Fruit fly (Drosophila melanogaster) whole organism, embryonic: ENCODE results near the gene CG1273.

Experiments used
- CG11504 ChIP-seq: fragments of 200-800 bp; sonication (Bioruptor generic); optimal IDR thresholded peaks from 3 replicates; lab custom pipeline; 2019; ENCODE audit warnings: missing biosample characterization, mild to moderate bottlenecking, missing genetic modification characterization, moderate library complexity
- CG12104 ChIP-seq: fragments of 200-800 bp; sonication (Bioruptor generic); optimal IDR thresholded peaks from 3 replicates; lab custom pipeline; 2016; ENCODE audit warnings: missing biosample characterization, missing genetic modification characterization
- CG1233 ChIP-seq: fragments of 200-800 bp; sonication (Bioruptor generic); optimal IDR thresholded peaks from 4 replicates; lab custom pipeline; 2018; ENCODE audit warnings: missing biosample characterization, mild to moderate bottlenecking, missing genetic modification characterization
- CG12659 ChIP-seq: fragments of 200-800 bp; sonication (Bioruptor generic); optimal IDR thresholded peaks from 3 replicates; lab custom pipeline; 2017; ENCODE audit warnings: mild to moderate bottlenecking, missing biosample characterization, missing genetic modification reagents, missing genetic modification characterization
- CG15269 ChIP-seq: fragments of 200-800 bp; sonication (Bioruptor generic); optimal IDR thresholded peaks from 2 replicates; lab custom pipeline; 2018; ENCODE audit warnings: missing biosample characterization, mild to moderate bottlenecking, missing genetic modification characterization, moderate library complexity
- CG1603 ChIP-seq: fragments of 200-800 bp; sonication (Bioruptor generic); optimal IDR thresholded peaks from 2 replicates; lab custom pipeline; 2019; ENCODE audit warnings: missing biosample characterization, mild to moderate bottlenecking, missing genetic modification characterization, moderate library complexity
- CG17829 ChIP-seq: fragments of 200-800 bp; optimal IDR thresholded peaks from 2 replicates; lab custom pipeline; 2019; ENCODE audit warnings: missing biosample characterization, mild to moderate bottlenecking, missing genetic modification characterization, moderate library complexity
- CG18764 ChIP-seq: fragments of 200-800 bp; sonication (Bioruptor generic); optimal IDR thresholded peaks from 3 replicates; lab custom pipeline; 2016; ENCODE audit warnings: missing biosample characterization, missing genetic modification characterization
- CG2120 ChIP-seq: fragments of 200-800 bp; sonication (Bioruptor generic); optimal IDR thresholded peaks from 3 replicates; lab custom pipeline; 2016; ENCODE audit warnings: missing biosample characterization, missing genetic modification characterization
- CG2129 ChIP-seq: fragments of 200-800 bp; sonication (Bioruptor generic); IDR thresholded peaks from 2 replicates; pipeline ENCODE4 v1.3.6; 2022; ENCODE audit warnings: missing biosample characterization, missing genetic modification characterization; ENCODE audit not compliant: partially characterized antibody
- CG2712 ChIP-seq: fragments of 200-800 bp; optimal IDR thresholded peaks from 3 replicates; lab custom pipeline; 2019; ENCODE audit warnings: missing biosample characterization, mild to moderate bottlenecking, missing genetic modification characterization, moderate library complexity
- CG34376 ChIP-seq: fragments of 200-800 bp; sonication (Bioruptor generic); optimal IDR thresholded peaks from 2 replicates; lab custom pipeline; 2018; ENCODE audit warnings: missing biosample characterization, mild to moderate bottlenecking, missing genetic modification characterization
- CG43689 ChIP-seq: fragments of 200-800 bp; sonication (Bioruptor generic); IDR thresholded peaks from 2 replicates; pipeline ENCODE4 v1.3.6; 2022; ENCODE audit warnings: missing biosample characterization, missing genetic modification characterization
- CG6683 ChIP-seq: fragments of 200-800 bp; sonication (Bioruptor generic); optimal IDR thresholded peaks from 2 replicates; lab custom pipeline; 2017; ENCODE audit warnings: missing biosample characterization, mild to moderate bottlenecking, missing genetic modification characterization, missing genetic modification reagents
- CG8359 ChIP-seq: fragments of 200-800 bp; sonication (Bioruptor generic); optimal IDR thresholded peaks from 2 replicates; lab custom pipeline; 2017; ENCODE audit warnings: missing biosample characterization, mild to moderate bottlenecking, missing genetic modification characterization, borderline replicate concordance
- CG9797 ChIP-seq: fragments of 200-800 bp; sonication (Bioruptor generic); optimal IDR thresholded peaks from 3 replicates; lab custom pipeline; 2018; ENCODE audit warnings: missing biosample characterization, mild to moderate bottlenecking, missing genetic modification characterization
- Chrac-16 ChIP-seq: fragments of 200-800 bp; sonication (Bioruptor generic); optimal IDR thresholded peaks from 3 replicates; lab custom pipeline; 2016; ENCODE audit warnings: missing biosample characterization, missing genetic modification characterization
- CkIIα-i1 ChIP-seq: fragments of 200-800 bp; sonication (Bioruptor generic); IDR thresholded peaks from 2 replicates; pipeline ENCODE4 v1.3.6; 2022; ENCODE audit warnings: missing biosample characterization, missing genetic modification characterization
- CoRest ChIP-seq: fragments of 200-800 bp; sonication (Bioruptor generic); optimal IDR thresholded peaks from 3 replicates; lab custom pipeline; 2018; ENCODE audit warnings: missing biosample characterization, mild to moderate bottlenecking, missing genetic modification characterization, moderate library complexity
- Dek ChIP-seq: fragments of 200-800 bp; sonication (Bioruptor generic); optimal IDR thresholded peaks from 3 replicates; lab custom pipeline; 2019; ENCODE audit warnings: missing biosample characterization, mild to moderate bottlenecking, missing genetic modification characterization, moderate library complexity
- Dip3 ChIP-seq: fragments of 200-800 bp; sonication (Bioruptor generic); optimal IDR thresholded peaks from 3 replicates; lab custom pipeline; 2016; ENCODE audit warnings: missing biosample characterization, missing genetic modification characterization
- Dref ChIP-seq: fragments of 200-800 bp; sonication (Bioruptor generic); IDR thresholded peaks from 2 replicates; pipeline ENCODE4 v1.3.6; 2022; ENCODE audit warnings: missing biosample characterization, missing genetic modification characterization
- Fer3 ChIP-seq: fragments of 200-800 bp; sonication (Bioruptor generic); optimal IDR thresholded peaks from 2 replicates; lab custom pipeline; 2018; ENCODE audit warnings: missing biosample characterization, mild to moderate bottlenecking, missing genetic modification characterization, moderate library complexity
- Med ChIP-seq: fragments of 200-800 bp; sonication (Bioruptor generic); peaks from one replicate; lab custom pipeline; 2016; ENCODE audit warnings: missing biosample characterization, missing genetic modification characterization, mild to moderate bottlenecking, inconsistent platforms, moderate library complexity
- Opbp ChIP-seq: fragments of 200-800 bp; sonication (Bioruptor generic); IDR thresholded peaks from 3 replicates; pipeline ENCODE4 v1.3.6; 2022; ENCODE audit warnings: missing biosample characterization, missing genetic modification characterization; ENCODE audit not compliant: partially characterized antibody
- Pdp1 ChIP-seq, 2 experiments: fragments of 200-800 bp; sonication (Bioruptor generic); optimal IDR thresholded peaks; 3 replicates each; lab custom pipeline; 2016; ENCODE audit warnings: missing biosample characterization in 2 of 2, missing genetic modification characterization in 2 of 2, mild to moderate bottlenecking in 1 of 2, moderate library complexity in 1 of 2
- Ravus ChIP-seq: fragments of 200-800 bp; sonication (Bioruptor generic); IDR thresholded peaks from 2 replicates; pipeline ENCODE4 v1.3.6; 2022; ENCODE audit warnings: missing biosample characterization, missing genetic modification characterization
- Scr ChIP-seq: fragments of 200-800 bp; sonication (Bioruptor generic); IDR thresholded peaks from 2 replicates; pipeline ENCODE4 v1.3.6; 2022; ENCODE audit warnings: missing biosample characterization, missing genetic modification characterization; ENCODE audit not compliant: partially characterized antibody
- Spps ChIP-seq: fragments of 200-800 bp; sonication (Bioruptor generic); optimal IDR thresholded peaks from 2 replicates; lab custom pipeline; 2018; ENCODE audit warnings: missing biosample characterization, mild to moderate bottlenecking, missing genetic modification characterization
- Trl ChIP-seq, 3 experiments: fragments of >200 bp in 2 of 3; fragments of 200-800 bp in 1 of 3; sonication (Bioruptor generic) in 1 of 3; optimal IDR thresholded peaks; 2 replicates in 1 of 3; 3 replicates in 2 of 3; lab custom pipeline; 2016 to 2017; ENCODE audit warnings: missing biosample characterization in 1 of 3, missing genetic modification characterization in 1 of 3
- Xrp1 ChIP-seq: fragments of 200-800 bp; sonication (Bioruptor generic); IDR thresholded peaks from 2 replicates; pipeline ENCODE4 v1.3.6; 2022; ENCODE audit warnings: missing biosample characterization, missing genetic modification characterization
- aop ChIP-seq: fragments of 200-800 bp; sonication (Bioruptor generic); IDR thresholded peaks from 2 replicates; pipeline ENCODE4 v1.3.6; 2022; ENCODE audit warnings: missing biosample characterization, missing genetic modification characterization
- btn ChIP-seq: fragments of 200-800 bp; sonication (Bioruptor generic); optimal IDR thresholded peaks from 2 replicates; lab custom pipeline; 2016; ENCODE audit warnings: missing biosample characterization, missing genetic modification characterization
- chif ChIP-seq, 2 experiments: fragments of 200-800 bp; sonication (Bioruptor generic); optimal IDR thresholded peaks; 3 replicates each; lab custom pipeline; 2016; ENCODE audit warnings: missing biosample characterization in 2 of 2, missing genetic modification characterization in 2 of 2
- cwo ChIP-seq: fragments of 200-800 bp; sonication (Bioruptor generic); optimal IDR thresholded peaks from 3 replicates; lab custom pipeline; 2017; ENCODE audit warnings: missing biosample characterization, missing genetic modification characterization, mild to moderate bottlenecking, moderate library complexity, missing genetic modification reagents
- fu2 ChIP-seq: fragments of 200-800 bp; sonication (Bioruptor generic); optimal IDR thresholded peaks from 2 replicates; lab custom pipeline; 2016; ENCODE audit warnings: missing biosample characterization, missing genetic modification characterization
- hkb ChIP-seq, 2 experiments: fragments of 200-800 bp in 1 of 2; fragments of >200 bp in 1 of 2; sonication (Bioruptor generic) in 1 of 2; IDR thresholded peaks in 1 of 2; optimal IDR thresholded peaks in 1 of 2; 2 replicates each; pipeline versions ENCODE4 v1.3.6 to Lab custom; 2017 to 2022; ENCODE audit warnings: missing biosample characterization in 1 of 2, missing genetic modification characterization in 1 of 2
- jumu ChIP-seq: fragments of 200-800 bp; sonication (Bioruptor generic); optimal IDR thresholded peaks from 3 replicates; lab custom pipeline; 2016; ENCODE audit warnings: missing biosample characterization, missing genetic modification characterization
- lmd ChIP-seq: fragments of 200-800 bp; sonication (Bioruptor generic); IDR thresholded peaks from 2 replicates; pipeline ENCODE4 v1.3.6; 2022; ENCODE audit warnings: missing biosample characterization, missing genetic modification characterization
- lov ChIP-seq, 2 experiments: fragments of 200-800 bp in 1 of 2; fragments of >200 bp in 1 of 2; sonication (Bioruptor generic) in 1 of 2; IDR thresholded peaks in 1 of 2; optimal IDR thresholded peaks in 1 of 2; 2 replicates in 1 of 2; 3 replicates in 1 of 2; pipeline versions ENCODE4 v1.3.6 to Lab custom; 2017 to 2022; ENCODE audit warnings: missing biosample characterization in 1 of 2, missing genetic modification characterization in 1 of 2
- onecut ChIP-seq: fragments of 200-800 bp; sonication (Bioruptor generic); IDR thresholded peaks from 2 replicates; pipeline ENCODE4 v1.3.6; 2022; ENCODE audit warnings: missing biosample characterization, missing genetic modification characterization
- psq ChIP-seq: fragments of 200-800 bp; sonication (Bioruptor generic); optimal IDR thresholded peaks from 2 replicates; lab custom pipeline; 2017; ENCODE audit warnings: missing biosample characterization, missing genetic modification characterization
- sc ChIP-seq, 3 experiments: fragments of >200 bp in 2 of 3; fragments of 200-800 bp in 1 of 3; sonication (Bioruptor generic) in 1 of 3; optimal IDR thresholded peaks; 2 replicates in 2 of 3; 3 replicates in 1 of 3; lab custom pipeline; 2017; ENCODE audit warnings: mild to moderate bottlenecking in 1 of 3, missing biosample characterization in 1 of 3, missing genetic modification characterization in 1 of 3, missing genetic modification reagents in 1 of 3
- sens ChIP-seq: fragments of 200-800 bp; sonication (Bioruptor generic); peaks from one replicate; lab custom pipeline; 2016; ENCODE audit warnings: missing biosample characterization, missing genetic modification characterization
- sisA ChIP-seq: fragments of 200-800 bp; sonication (Bioruptor generic); IDR thresholded peaks from 2 replicates; pipeline ENCODE4 v1.3.6; 2022; ENCODE audit warnings: missing biosample characterization, missing genetic modification characterization
- sob ChIP-seq: fragments of 200-800 bp; sonication (Bioruptor generic); IDR thresholded peaks from 2 replicates; pipeline ENCODE4 v1.3.6; 2022; ENCODE audit warnings: missing biosample characterization, missing genetic modification characterization
- vvl ChIP-seq: fragments of 200-800 bp; sonication (Bioruptor generic); IDR thresholded peaks from 2 replicates; pipeline ENCODE4 v1.3.6; 2022; ENCODE audit warnings: missing biosample characterization, missing genetic modification characterization
- wek ChIP-seq: fragments of 200-800 bp; sonication (Bioruptor generic); optimal IDR thresholded peaks from 3 replicates; lab custom pipeline; 2018; ENCODE audit warnings: missing biosample characterization, mild to moderate bottlenecking, missing genetic modification characterization, moderate library complexity

Gene CG1273

dm6 chr3L:4282627-4283026 is 19.1 kb downstream of the CG1273 start, which contains the start of gene CG11583 (continued):
- TF ChIP-seq Chrac-16 (GFP tag; lab: Kevin White, UChicago) (peak; percentile 28), Xrp1 (GFP tag; lab: Robert Waterston, UW) (peak; percentile 35; the same call in 1 of the 2 replicates), CG12659 (GFP tag; lab: Kevin White, UChicago) (peak; percentile 63), Ravus (GFP tag; lab: Robert Waterston, UW) (no peak), CG2129 (no peak), CG8359 (no peak), CG12104 (GFP tag; lab: Kevin White, UChicago) (no peak), cwo (GFP tag; lab: Kevin White, UChicago) (peak; percentile 93), Dip3 (GFP tag; lab: Kevin White, UChicago) (peak; percentile 54), CG1233 (no peak), Dek (peak; percentile 1), CG15269 (tag; lab: Kevin White, UChicago) (no peak), lov (optimal IDR thresholded peaks at IDR 0.05; lab: Kevin White, UChicago) (no peak), lov (GFP tag; IDR thresholded peaks at IDR 0.05; lab: Robert Waterston, UW) (no peak), Scr (peak; percentile 40; the same call in 1 of the 2 replicates), CoRest (tag; lab: Kevin White, UChicago) (no peak), sob (GFP tag; lab: Robert Waterston, UW) (peak; percentile 70), lmd (GFP tag; lab: Robert Waterston, UW) (no peak), CG18764 (GFP tag; lab: Kevin White, UChicago) (no peak), sisA (no peak), psq (peak; percentile 3), wek (GFP tag; lab: Kevin White, UChicago) (no peak), CG43689 (no peak), CG2712 (tag; lab: Kevin White, UChicago) (peak; percentile 43), fu2 (GFP tag; lab: Kevin White, UChicago) (peak; percentile 45), CkIIα-i1 (GFP tag; lab: Robert Waterston, UW) (no peak), CG11504 (tag; lab: Kevin White, UChicago) (no peak), Pdp1 (GFP tag; optimal IDR thresholded peaks at IDR 0.05; lab: Kevin White, UChicago) (peak in 1 of 2 experiments; percentile 28), CG9797 (GFP tag; lab: Kevin White, UChicago) (peak; percentile 36), CG34376 (GFP tag; lab: Kevin White, UChicago) (no peak), Spps (tag; lab: Kevin White, UChicago) (no peak), hkb (optimal IDR thresholded peaks at IDR 0.05; lab: Kevin White, UChicago) (no peak), hkb (GFP tag; IDR thresholded peaks at IDR 0.05; lab: Robert Waterston, UW) (peak; percentile 16; the same call in 1 of the 2 replicates), jumu (GFP tag; lab: Kevin White, UChicago) (peak; percentile 29), CG2120 (GFP tag; lab: Kevin White, UChicago) (peak; percentile 73), aop (GFP tag; lab: Robert Waterston, UW) (no peak), Dref (peak; percentile 38; the same call in 1 of the 2 replicates), CG1603 (tag; lab: Kevin White, UChicago) (peak; percentile 64), onecut (no peak), sc (optimal IDR thresholded peaks at IDR 0.05; lab: Kevin White, UChicago) (no peak), sc (GFP tag; optimal IDR thresholded peaks at IDR 0.05; lab: Kevin White, UChicago) (no peak), btn (no peak), Trl (optimal IDR thresholded peaks at IDR 0.05; lab: Kevin White, UChicago) (no peak), Trl (GFP tag; optimal IDR thresholded peaks at IDR 0.05; lab: Kevin White, UChicago) (peak; percentile 34), vvl (GFP tag; lab: Robert Waterston, UW) (peak; percentile 34; the same call in 1 of the 2 replicates), Fer3 (tag; lab: Kevin White, UChicago) (no peak), CG17829 (tag; lab: Kevin White, UChicago) (peak; percentile 46), sens (GFP tag; lab: Kevin White, UChicago) (peak; percentile 93), CG6683 (no peak), Opbp (GFP tag; lab: Robert Waterston, UW) (0 out of 3 replicates have a peak, but pooled peaks have one; percentile 14), chif (GFP tag; optimal IDR thresholded peaks at IDR 0.05; lab: Kevin White, UChicago) (peak; percentile 21 to 38), Med (peak; percentile 93)
